Worm (Caenorhabditis elegans) whole organism, L4 larva: ENCODE measurements around the gene T28C6.5.

ENCODE experiments used
- D1046.2 ChIP-seq: fragments of 200-800 bp; sonication (Bioruptor generic); IDR thresholded peaks from 2 replicates; pipeline ENCODE4 v1.3.6; 2022; ENCODE audit warnings: missing genetic modification characterization, missing compliant biosample characterization
- F37D6.2 ChIP-seq: sonication (generic microtip); optimal IDR thresholded peaks from 2 replicates; lab custom pipeline; 2016; ENCODE audit warnings: mild to moderate bottlenecking, missing genetic modification characterization, missing compliant biosample characterization
- F49E8.2 ChIP-seq: sonication (generic microtip); optimal IDR thresholded peaks from 2 replicates; lab custom pipeline; 2016; ENCODE audit warnings: missing compliant biosample characterization, mild to moderate bottlenecking, missing genetic modification characterization, borderline replicate concordance
- R02D3.7 ChIP-seq: fragments of 150-350 bp; sonication (generic microtip); optimal IDR thresholded peaks from 3 replicates; lab custom pipeline; 2014; ENCODE audit warnings: missing biosample characterization, missing genetic modification characterization
- T20F7.1 ChIP-seq: fragments of 200-800 bp; sonication (Bioruptor generic); optimal IDR thresholded peaks from 2 replicates; lab custom pipeline; 2018; ENCODE audit warnings: mild to moderate bottlenecking, missing genetic modification characterization, missing compliant biosample characterization
- T26A8.4 ChIP-seq: fragments of 200-800 bp; sonication (Bioruptor generic); IDR thresholded peaks from 2 replicates; pipeline ENCODE4 v1.3.6; 2022; ENCODE audit warnings: missing genetic modification characterization, missing compliant biosample characterization
- Y105C5A.15 ChIP-seq: fragments of 200-800 bp; sonication (Bioruptor generic); IDR thresholded peaks from 2 replicates; pipeline ENCODE4 v1.3.6; 2022; ENCODE audit warnings: missing genetic modification characterization, missing compliant biosample characterization
- Y75B8A.6 ChIP-seq: fragments of 200-800 bp; sonication (Bioruptor generic); IDR thresholded peaks from 2 replicates; pipeline ENCODE4 v1.3.6; 2022; ENCODE audit warnings: missing genetic modification reagents, missing genetic modification characterization, missing compliant biosample characterization
- ZK546.5 ChIP-seq, 2 experiments: sonication (generic microtip); optimal IDR thresholded peaks; 2 replicates each; lab custom pipeline; 2017; ENCODE audit warnings: missing biosample characterization in 2 of 2, missing genetic modification characterization in 2 of 2
- aha-1 ChIP-seq: fragments of 150-350 bp; peaks from one replicate; lab custom pipeline; 2014; ENCODE audit warnings: missing biosample characterization, missing genetic modification characterization
- ama-1 ChIP-seq: fragments of 150-350 bp; optimal IDR thresholded peaks from 2 replicates; lab custom pipeline; 2014; ENCODE audit warnings: inconsistent platforms, mixed read lengths
- attf-4 ChIP-seq: sonication (generic microtip); optimal IDR thresholded peaks from 3 replicates; lab custom pipeline; 2017; ENCODE audit warnings: missing biosample characterization, missing genetic modification characterization
- ceh-44 ChIP-seq: fragments of 200-800 bp; sonication (Bioruptor generic); IDR thresholded peaks from 2 replicates; pipeline ENCODE4 v1.3.6; 2022; ENCODE audit warnings: missing genetic modification reagents, missing genetic modification characterization, missing compliant biosample characterization
- ces-1 ChIP-seq: fragments of 150-350 bp; sonication (generic microtip); optimal IDR thresholded peaks from 4 replicates; lab custom pipeline; 2014; ENCODE audit warnings: missing biosample characterization, missing genetic modification reagents, missing genetic modification characterization
- ctbp-1 ChIP-seq: fragments of 200-800 bp; sonication (Bioruptor generic); IDR thresholded peaks from 2 replicates; pipeline ENCODE4 v1.3.6; 2022; ENCODE audit warnings: missing genetic modification reagents, missing genetic modification characterization, missing compliant biosample characterization
- daf-12 ChIP-seq: fragments of 150-350 bp; optimal IDR thresholded peaks from 2 replicates; lab custom pipeline; 2014; ENCODE audit warnings: missing biosample characterization, missing genetic modification reagents, missing genetic modification characterization
- daf-16 ChIP-seq, 3 experiments: sonication (generic microtip); optimal IDR thresholded peaks; 2 replicates each; lab custom pipeline; 2016 to 2017; ENCODE audit warnings: missing genetic modification characterization in 3 of 3, missing genetic modification reagents in 3 of 3, mild to moderate bottlenecking in 2 of 3, missing compliant biosample characterization in 2 of 3, missing biosample characterization in 1 of 3, moderate library complexity in 1 of 3
- dmd-9 ChIP-seq: fragments of 200-800 bp; sonication (Bioruptor generic); IDR thresholded peaks from 2 replicates; pipeline ENCODE4 v1.3.6; 2022; ENCODE audit warnings: missing genetic modification reagents, missing genetic modification characterization, missing compliant biosample characterization
- fkh-10 ChIP-seq: fragments of 150-350 bp; optimal IDR thresholded peaks from 2 replicates; lab custom pipeline; 2014; ENCODE audit warnings: missing biosample characterization, missing genetic modification reagents, missing genetic modification characterization
- hif-1 ChIP-seq, 2 experiments: sonication (generic microtip); optimal IDR thresholded peaks; 2 replicates each; lab custom pipeline; 2016 to 2017; ENCODE audit warnings: missing compliant biosample characterization in 2 of 2, missing genetic modification characterization in 2 of 2, missing genetic modification reagents in 2 of 2, missing genotype in 2 of 2, mild to moderate bottlenecking in 1 of 2
- hlh-11 ChIP-seq: fragments of 200-800 bp; sonication (Bioruptor generic); optimal IDR thresholded peaks from 2 replicates; lab custom pipeline; 2018; ENCODE audit warnings: mild to moderate bottlenecking, missing genetic modification characterization, missing compliant biosample characterization
- hlh-30 ChIP-seq: sonication (generic microtip); optimal IDR thresholded peaks from 2 replicates; lab custom pipeline; 2017; ENCODE audit warnings: antibody characterized with exemption, mild to moderate bottlenecking, missing genetic modification characterization, missing compliant biosample characterization; ENCODE audit not compliant: insufficient read depth
- hmg-1.1 ChIP-seq: fragments of 200-800 bp; sonication (Bioruptor generic); IDR thresholded peaks from 2 replicates; pipeline ENCODE4 v1.3.6; 2022; ENCODE audit warnings: missing genetic modification reagents, missing genetic modification characterization, missing compliant biosample characterization
- lin-13 ChIP-seq: fragments of 150-350 bp; optimal IDR thresholded peaks from 2 replicates; lab custom pipeline; 2014; ENCODE audit warnings: missing biosample characterization, missing genetic modification reagents, missing genetic modification characterization
- lin-15B ChIP-seq: fragments of 150-350 bp; sonication (generic microtip); optimal IDR thresholded peaks from 3 replicates; lab custom pipeline; 2014; ENCODE audit warnings: missing biosample characterization, missing genetic modification characterization
- lin-29 ChIP-seq: fragments of 200-800 bp; sonication (Bioruptor generic); IDR thresholded peaks from 2 replicates; pipeline ENCODE4 v1.3.6; 2022; ENCODE audit warnings: missing genetic modification reagents, missing genetic modification characterization, missing compliant biosample characterization
- lin-39 ChIP-seq: fragments of 150-350 bp; optimal IDR thresholded peaks from 2 replicates; lab custom pipeline; 2014; ENCODE audit warnings: missing biosample characterization, missing genetic modification reagents, missing genetic modification characterization
- lir-3 ChIP-seq: sonication (generic microtip); optimal IDR thresholded peaks from 2 replicates; lab custom pipeline; 2016; ENCODE audit warnings: mild to moderate bottlenecking, missing genetic modification characterization, missing compliant biosample characterization
- lsy-2 ChIP-seq, 2 experiments: fragments of 150-350 bp in 1 of 2; sonication (generic microtip) in 1 of 2; optimal IDR thresholded peaks; 2 replicates each; lab custom pipeline; 2014 to 2017; ENCODE audit warnings: missing biosample characterization in 2 of 2, missing genetic modification characterization in 2 of 2
- mdl-1 ChIP-seq, 2 experiments: fragments of 150-350 bp in 1 of 2; sonication (generic microtip) in 1 of 2; optimal IDR thresholded peaks; 2 replicates each; lab custom pipeline; 2014 to 2017; ENCODE audit warnings: missing biosample characterization in 2 of 2, missing genetic modification characterization in 2 of 2
- mep-1 ChIP-seq: fragments of 150-350 bp; sonication (generic microtip); optimal IDR thresholded peaks from 3 replicates; lab custom pipeline; 2014; ENCODE audit warnings: missing biosample characterization, missing genetic modification characterization
- nhr-11 ChIP-seq: fragments of 150-350 bp; optimal IDR thresholded peaks from 2 replicates; lab custom pipeline; 2014; ENCODE audit warnings: missing biosample characterization, missing genetic modification characterization
- nhr-237 ChIP-seq: sonication (generic microtip); optimal IDR thresholded peaks from 2 replicates; lab custom pipeline; 2017; ENCODE audit warnings: missing biosample characterization, missing genetic modification characterization
- nhr-28 ChIP-seq: fragments of 150-350 bp; optimal IDR thresholded peaks from 2 replicates; lab custom pipeline; 2014; ENCODE audit warnings: missing biosample characterization, missing genetic modification characterization
- nhr-76 ChIP-seq: fragments of 150-350 bp; optimal IDR thresholded peaks from 2 replicates; lab custom pipeline; 2014; ENCODE audit warnings: missing biosample characterization, missing genetic modification characterization
- nhr-77 ChIP-seq: fragments of 150-350 bp; optimal IDR thresholded peaks from 2 replicates; lab custom pipeline; 2014; ENCODE audit warnings: missing biosample characterization, missing genetic modification characterization
- php-3 ChIP-seq: fragments of 200-800 bp; sonication (Bioruptor generic); IDR thresholded peaks from 2 replicates; pipeline ENCODE4 v1.3.6; 2022; ENCODE audit warnings: missing genetic modification reagents, missing genetic modification characterization, missing compliant biosample characterization
- spr-3 ChIP-seq: fragments of 200-800 bp; sonication (Bioruptor generic); optimal IDR thresholded peaks from 2 replicates; lab custom pipeline; 2018; ENCODE audit warnings: mild to moderate bottlenecking, missing genetic modification characterization, missing compliant biosample characterization
- tag-97 ChIP-seq: fragments of 200-800 bp; sonication (Bioruptor generic); IDR thresholded peaks from 2 replicates; pipeline ENCODE4 v1.3.6; 2022; ENCODE audit warnings: missing genetic modification characterization, missing compliant biosample characterization
- zfp-2 ChIP-seq: sonication (generic microtip); optimal IDR thresholded peaks from 2 replicates; lab custom pipeline; 2016; ENCODE audit warnings: mild to moderate bottlenecking, missing genetic modification characterization, missing compliant biosample characterization

T28C6.5 gene

ce11 chrIV:8794895-8795665 is 26.2 kb upstream of the T28C6.5 start (continued):
- peak; percentile 16 to 90 for TF ChIP-seq hif-1 (tag; optimal IDR thresholded peaks at IDR 0.05; lab: Kevin White, UChicago)
- peak; percentile 84 for TF ChIP-seq nhr-11
- TF ChIP-seq ctbp-1 (GFP tag; lab: Robert Waterston, UW), result peak; percentile 87
- no peak for TF ChIP-seq nhr-237 (tag; lab: Kevin White, UChicago)
- TF ChIP-seq dmd-9 (GFP tag; lab: Robert Waterston, UW), result no peak
- no peak for TF ChIP-seq lir-3 (tag; lab: Kevin White, UChicago)
- TF ChIP-seq zfp-2 (tag; lab: Kevin White, UChicago), result no peak
- TF ChIP-seq spr-3, result peak; percentile 68
- TF ChIP-seq ama-1 (lab: Kevin White, UChicago), result peak; percentile 3
- no peak for TF ChIP-seq F49E8.2
- 0 out of 2 replicates have a peak, but pooled peaks have one; percentile 31 for TF ChIP-seq ceh-44 (GFP tag; lab: Robert Waterston, UW)
- no peak for TF ChIP-seq daf-12
- peak; percentile 86 for TF ChIP-seq T20F7.1 (GFP tag; lab: Kevin White, UChicago)
- no peak for TF ChIP-seq lin-15B (tag; lab: Kevin White, UChicago)
- TF ChIP-seq daf-16 (GFP tag; optimal IDR thresholded peaks at IDR 0.05; lab: Kevin White, UChicago), result peak; percentile 51 to 71
- TF ChIP-seq daf-16 (tag; optimal IDR thresholded peaks at IDR 0.05; lab: Kevin White, UChicago), result peak; percentile 62
- peak; percentile 68; the same call in 1 of the 2 replicates for TF ChIP-seq T26A8.4 (GFP tag; lab: Robert Waterston, UW)

DNA sequence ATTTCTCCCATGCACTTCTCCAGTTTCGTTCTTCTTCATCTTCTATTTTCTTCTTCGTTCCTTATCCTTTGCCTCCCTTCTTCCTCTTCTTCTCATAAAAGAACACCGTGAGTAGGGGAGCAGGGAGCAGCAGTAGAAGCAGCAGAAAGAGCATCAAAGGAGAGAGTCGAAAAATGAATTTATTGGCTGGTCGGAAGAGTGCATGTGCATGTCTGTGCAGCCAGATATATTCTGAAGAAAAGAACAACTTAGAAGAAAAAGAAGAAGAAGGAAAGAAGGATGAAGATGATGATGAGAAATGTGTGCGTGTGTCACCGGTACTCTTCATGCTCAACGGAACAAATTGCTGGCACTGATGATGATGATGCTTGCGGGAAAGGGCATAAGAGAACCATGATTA is 25.0 kb upstream of the T28C6.5 start:
- TF ChIP-seq hlh-11 (no peak), ceh-44 (GFP tag; lab: Robert Waterston, UW) (no peak), nhr-76 (tag; lab: Kevin White, UChicago) (no peak), mep-1 (peak; percentile 65), hlh-30 (tag; lab: Kevin White, UChicago) (peak; percentile 20), tag-97 (GFP tag; lab: Robert Waterston, UW) (no peak), lsy-2 (tag; optimal IDR thresholded peaks at IDR 0.05; lab: Kevin White, UChicago) (peak in 1 of 2 experiments; percentile 12), ZK546.5 (tag; optimal IDR thresholded peaks at IDR 0.05; lab: Kevin White, UChicago) (no peak), ctbp-1 (GFP tag; lab: Robert Waterston, UW) (0 out of 2 replicates have a peak, but pooled peaks have one; percentile 42), ama-1 (lab: Kevin White, UChicago) (no peak), R02D3.7 (no peak), lin-29 (GFP tag; lab: Robert Waterston, UW) (no peak), aha-1 (tag; lab: Kevin White, UChicago) (peak; percentile 72), Y105C5A.15 (GFP tag; lab: Robert Waterston, UW) (no peak), nhr-77 (tag; lab: Kevin White, UChicago) (no peak), fkh-10 (GFP tag; lab: Kevin White, UChicago) (peak; percentile 61), nhr-28 (tag; lab: Kevin White, UChicago) (no peak), hmg-1.1 (0 out of 2 replicates have a peak, but pooled peaks have one; percentile 10), lin-39 (tag; lab: Kevin White, UChicago) (peak; percentile 15), F37D6.2 (tag; lab: Kevin White, UChicago) (no peak), spr-3 (no peak)

- TF ChIP-seq ceh-44 (GFP tag; lab: Robert Waterston, UW) (no peak), lin-13 (no peak), Y75B8A.6 (GFP tag; lab: Robert Waterston, UW) (no peak), daf-12 (no peak), D1046.2 (no peak), ces-1 (GFP tag; lab: Kevin White, UChicago) (no peak), zfp-2 (tag; lab: Kevin White, UChicago) (no peak), attf-4 (no peak), php-3 (GFP tag; lab: Robert Waterston, UW) (no peak), mdl-1 (tag; optimal IDR thresholded peaks at IDR 0.05; lab: Kevin White, UChicago) (no peak)
Measured at ce11 chrIV:8798255-8798654, 23.0 kb upstream of the T28C6.5 start, which contains the start of gene clec-182. Gene clec-182 (minus strand): TSS chrIV:8798355.
